Worm (Caenorhabditis elegans) whole organism, L3 larva: ENCODE measurements around the gene rps-1.

Experiments
- ZK546.5 ChIP-seq: sonication (generic microtip); optimal IDR thresholded peaks from 2 replicates; lab custom pipeline; 2017; ENCODE audit warnings: missing biosample characterization, missing genetic modification characterization
- ama-1 ChIP-seq: fragments of 150-350 bp; optimal IDR thresholded peaks from 2 replicates; lab custom pipeline; 2018
- ceh-9 ChIP-seq: sonication (generic microtip); optimal IDR thresholded peaks from 2 replicates; lab custom pipeline; 2018; ENCODE audit warnings: missing biosample characterization, missing genetic modification characterization
- fkh-10 ChIP-seq: sonication (generic microtip); optimal IDR thresholded peaks from 2 replicates; lab custom pipeline; 2017; ENCODE audit warnings: missing biosample characterization, missing genetic modification reagents, missing genetic modification characterization
- fos-1 ChIP-seq: fragments of 150-350 bp; optimal IDR thresholded peaks from 2 replicates; lab custom pipeline; 2014; ENCODE audit warnings: missing biosample characterization, missing genetic modification characterization
- jun-1 ChIP-seq: fragments of 150-350 bp; optimal IDR thresholded peaks from 2 replicates; lab custom pipeline; 2014; ENCODE audit warnings: missing biosample characterization, missing genetic modification reagents, missing genetic modification characterization
- lin-39 ChIP-seq: fragments of 150-350 bp; optimal IDR thresholded peaks from 2 replicates; lab custom pipeline; 2018; ENCODE audit warnings: missing biosample characterization, missing genetic modification reagents, missing genetic modification characterization
- nhr-25 ChIP-seq: sonication (generic microtip); optimal IDR thresholded peaks from 2 replicates; lab custom pipeline; 2017; ENCODE audit warnings: missing biosample characterization, missing genetic modification characterization
- nhr-77 ChIP-seq: fragments of 150-350 bp; optimal IDR thresholded peaks from 2 replicates; lab custom pipeline; 2014; ENCODE audit warnings: missing biosample characterization, missing genetic modification characterization
- pqm-1 ChIP-seq: fragments of 150-350 bp; optimal IDR thresholded peaks from 2 replicates; lab custom pipeline; 2017; ENCODE audit warnings: missing biosample characterization, missing genetic modification characterization, inconsistent platforms
- unc-62 ChIP-seq: fragments of 150-350 bp; sonication (generic microtip); optimal IDR thresholded peaks from 4 replicates; lab custom pipeline; 2014; ENCODE audit warnings: missing biosample characterization, missing genetic modification reagents, missing genetic modification characterization
- zag-1 ChIP-seq: fragments of 150-350 bp; optimal IDR thresholded peaks from 2 replicates; lab custom pipeline; 2014; ENCODE audit warnings: missing biosample characterization, missing genetic modification characterization

DNA sequence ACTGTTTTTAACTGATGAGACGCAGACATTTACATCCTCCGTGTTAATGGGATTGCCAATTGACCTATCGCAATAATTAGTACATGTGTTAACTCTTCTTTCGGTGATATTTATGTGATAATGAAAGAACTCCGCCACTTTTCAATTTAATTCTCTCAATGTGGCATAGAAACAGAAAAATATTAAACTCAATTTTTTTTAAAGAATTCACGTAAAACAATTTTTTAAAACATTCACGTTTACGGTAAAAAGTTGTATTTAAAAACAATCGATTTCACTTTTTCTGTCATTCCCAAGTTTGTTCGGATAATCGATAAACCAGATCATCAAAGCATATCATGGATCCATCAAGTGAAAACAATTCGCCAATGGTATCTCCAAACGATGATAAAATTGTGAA is 6.9 kb upstream of the rps-1 start, which contains the start of gene mstr-2:
- no peak for TF ChIP-seq lin-39
- no peak for TF ChIP-seq ceh-9 (tag; lab: Kevin White, UChicago)
- TF ChIP-seq nhr-77 (tag; lab: Kevin White, UChicago): no peak
- TF ChIP-seq pqm-1: no peak
- TF ChIP-seq jun-1: no peak
- no peak for TF ChIP-seq ZK546.5 (tag; lab: Kevin White, UChicago)
- TF ChIP-seq ama-1 (lab: Kevin White, UChicago): no peak
- TF ChIP-seq fkh-10 (GFP tag; lab: Kevin White, UChicago): no peak
- TF ChIP-seq fos-1 (tag; lab: Kevin White, UChicago): no peak
- TF ChIP-seq nhr-25: no peak
- TF ChIP-seq zag-1: no peak
- TF ChIP-seq unc-62 (GFP tag; lab: Kevin White, UChicago): no peak
